Worm (Caenorhabditis elegans) whole organism, L2 larva: ENCODE measurements around the gene tag-294.

Experiments used
- gmeb-1 ChIP-seq: fragments of 150-350 bp; optimal IDR thresholded peaks from 2 replicates; lab custom pipeline; 2014; ENCODE audit warnings: missing biosample characterization, missing genetic modification characterization
- nhr-11 ChIP-seq: fragments of 150-350 bp; optimal IDR thresholded peaks from 2 replicates; lab custom pipeline; 2014; ENCODE audit warnings: missing biosample characterization, missing genetic modification characterization
- ztf-4 ChIP-seq: fragments of 150-350 bp; optimal IDR thresholded peaks from 2 replicates; lab custom pipeline; 2014; ENCODE audit warnings: missing biosample characterization, missing genetic modification characterization

DNA sequence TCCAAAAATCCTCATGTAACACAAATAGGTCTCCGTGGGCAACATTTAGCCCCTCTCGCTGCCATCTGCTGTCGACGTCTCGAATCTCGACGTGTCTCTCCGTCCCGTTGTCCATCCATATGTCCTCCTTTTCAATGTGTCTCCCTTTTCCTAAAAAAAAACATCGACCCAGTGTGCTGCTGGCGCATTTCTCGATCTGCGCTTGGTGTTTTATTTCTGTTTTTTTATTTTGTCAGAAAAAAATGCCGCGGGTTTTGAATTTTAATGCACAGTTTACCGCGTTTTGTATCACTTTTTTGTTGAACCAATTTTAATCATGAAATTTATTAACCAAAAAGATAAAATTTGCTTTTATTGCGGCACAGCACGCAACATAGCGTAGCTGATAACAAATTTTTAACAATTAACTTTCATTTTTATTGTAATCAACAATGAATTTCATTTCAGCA is 12.6 kb upstream of the tag-294 start:
- TF ChIP-seq ztf-4 (no peak), nhr-11 (tag; lab: Kevin White, UChicago) (no peak), gmeb-1 (tag; lab: Kevin White, UChicago) (peak; percentile 25)
